Worm (Caenorhabditis elegans): ENCODE data around the gene asns-2.

Gene asns-2

DNA sequence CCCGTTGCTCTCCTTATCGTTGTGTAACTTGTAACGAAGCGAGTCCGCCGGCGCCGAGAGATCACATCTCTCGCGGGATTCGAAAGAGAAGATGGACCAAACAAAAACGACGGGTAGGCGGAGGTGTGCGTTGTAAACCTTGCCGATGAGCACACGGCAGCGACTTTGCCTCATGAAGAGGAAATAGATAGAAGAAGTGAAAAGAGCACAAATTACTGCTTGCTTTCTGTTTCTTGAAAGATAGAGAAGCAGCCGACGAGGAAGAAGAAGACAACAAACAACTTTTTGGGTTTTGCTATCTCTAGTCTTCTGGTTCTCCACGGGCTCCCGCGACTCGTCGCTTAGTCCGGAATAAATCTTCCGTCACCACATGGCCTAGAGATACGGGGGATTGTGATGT is 26.9 kb downstream of the asns-2 start (continued):
- TF ChIP-seq nhr-237 (tag; optimal IDR thresholded peaks at IDR 0.05): no peak

DNA sequence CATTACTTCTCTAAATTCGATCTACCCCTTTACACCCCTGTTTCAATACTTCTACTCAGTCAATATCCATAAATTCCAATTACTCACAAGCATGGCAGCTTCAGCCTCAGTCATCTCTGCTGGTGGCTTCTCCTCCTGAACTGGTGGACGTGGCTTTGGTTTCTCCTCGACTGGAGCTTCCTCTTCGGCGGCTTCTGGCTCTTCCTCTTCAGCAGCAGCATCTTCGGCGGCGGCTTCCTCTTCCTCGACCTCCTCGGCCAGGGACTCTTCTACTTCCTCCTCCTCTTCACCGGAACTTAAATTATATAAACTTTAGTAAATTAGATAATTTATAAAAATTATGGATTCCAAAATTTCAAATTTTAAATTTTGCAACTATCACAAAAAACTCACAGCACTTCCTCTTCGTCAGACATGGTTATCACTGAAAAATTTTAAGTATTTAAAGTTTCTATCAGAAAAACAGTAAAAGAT is 27.6 kb downstream of the asns-2 start, which contains the start of gene tnt-2:
Gene tnt-2 (minus strand): TSS at position 424 of the 474 bp plus-strand sequence.
- TF ChIP-seq dsc-1 (tag; optimal IDR thresholded peaks at IDR 0.05) (no peak), elt-2 (tag; optimal IDR thresholded peaks at IDR 0.05) (no peak), nhr-12 (tag; optimal IDR thresholded peaks at IDR 0.05) (no peak), lin-15B (tag; optimal IDR thresholded peaks at IDR 0.05) (no peak), tbx-2 (tag; optimal IDR thresholded peaks at IDR 0.05) (no peak), mab-9 (GFP tag; IDR thresholded peaks at IDR 0.05) (no peak), unc-30 (tag; optimal IDR thresholded peaks at IDR 0.05) (no peak)

DNA sequence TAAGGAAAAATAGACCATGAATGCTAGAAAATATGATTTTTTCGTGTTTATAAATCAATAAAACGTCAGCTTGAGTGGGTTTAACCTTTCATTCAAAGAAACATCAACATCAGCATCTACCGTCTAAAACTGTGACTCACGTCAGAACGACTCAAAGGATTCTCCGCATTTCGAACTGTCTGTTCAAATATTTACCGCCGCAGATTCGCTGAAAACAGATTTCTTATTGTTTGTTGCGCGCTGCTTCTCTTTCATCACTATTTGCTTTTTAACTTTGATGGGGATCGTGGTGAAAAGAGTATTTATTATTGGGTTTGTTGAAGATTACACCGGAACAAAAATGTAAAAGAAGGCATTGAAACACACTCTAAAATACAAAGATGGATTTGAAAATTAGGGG is 29.5 kb downstream of the asns-2 start:
- TF ChIP-seq lin-14 (GFP tag; optimal IDR thresholded peaks at IDR 0.05): peak; percentile 43
- peak; percentile 31 for TF ChIP-seq nhr-77 (tag; optimal IDR thresholded peaks at IDR 0.05)
- TF ChIP-seq unc-98 (GFP tag; IDR thresholded peaks at IDR 0.05): no peak

DNA sequence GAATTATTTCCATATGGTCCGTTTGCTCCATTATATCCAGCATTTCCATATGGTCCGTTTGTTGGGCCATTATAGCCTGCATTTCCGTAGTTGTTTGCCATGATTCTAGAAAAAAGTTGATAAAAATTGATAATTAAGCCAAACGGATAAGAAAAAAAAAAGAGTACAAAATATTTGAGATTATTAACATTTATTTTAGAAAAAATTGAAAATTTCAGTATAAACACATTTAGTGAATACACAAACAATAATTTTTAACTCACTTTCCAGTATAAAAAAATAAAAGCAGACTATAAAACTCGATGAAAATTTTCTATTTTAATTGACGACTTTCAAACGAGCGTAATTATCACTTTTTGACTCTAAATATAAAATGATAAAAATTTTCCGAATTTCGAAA is 30.1 kb downstream of the asns-2 start, which contains the start of gene F53A9.9:
Gene F53A9.9 (minus strand): TSS at position 101 of the 400 bp plus-strand sequence.
- TF ChIP-seq zag-1 (tag; optimal IDR thresholded peaks at IDR 0.05): no peak
- TF ChIP-seq ceh-82 (tag; optimal IDR thresholded peaks at IDR 0.05): no peak
- no peak for TF ChIP-seq snu-23 (GFP tag; optimal IDR thresholded peaks at IDR 0.05)
- TF ChIP-seq swsn-7 (tag; optimal IDR thresholded peaks at IDR 0.05): no peak
- TF ChIP-seq pqm-1 (tag; optimal IDR thresholded peaks at IDR 0.05): no peak
- no peak for TF ChIP-seq sptf-1 (tag; optimal IDR thresholded peaks at IDR 0.05)
- no peak for TF ChIP-seq ceh-88 (GFP tag; IDR thresholded peaks at IDR 0.05)
- no peak for TF ChIP-seq efl-3 (GFP tag; optimal IDR thresholded peaks at IDR 0.05)
- no peak for TF ChIP-seq ama-1 (optimal IDR thresholded peaks at IDR 0.05)
- no peak for TF ChIP-seq fkh-8 (tag; optimal IDR thresholded peaks at IDR 0.05)
- TF ChIP-seq isw-1 (GFP tag; IDR thresholded peaks at IDR 0.05): no peak
- no peak for TF ChIP-seq nhr-28 (tag; optimal IDR thresholded peaks at IDR 0.05)
- TF ChIP-seq aly-2 (tag; optimal IDR thresholded peaks at IDR 0.05): no peak
- TF ChIP-seq mdl-1 (tag; optimal IDR thresholded peaks at IDR 0.05): no peak
- no peak for TF ChIP-seq unc-30 (tag; optimal IDR thresholded peaks at IDR 0.05)
- TF ChIP-seq nhr-77 (tag; optimal IDR thresholded peaks at IDR 0.05): no peak
- no peak for TF ChIP-seq elt-2 (tag; optimal IDR thresholded peaks at IDR 0.05)
- no peak for TF ChIP-seq sup-37 (GFP tag; optimal IDR thresholded peaks at IDR 0.05)

DNA sequence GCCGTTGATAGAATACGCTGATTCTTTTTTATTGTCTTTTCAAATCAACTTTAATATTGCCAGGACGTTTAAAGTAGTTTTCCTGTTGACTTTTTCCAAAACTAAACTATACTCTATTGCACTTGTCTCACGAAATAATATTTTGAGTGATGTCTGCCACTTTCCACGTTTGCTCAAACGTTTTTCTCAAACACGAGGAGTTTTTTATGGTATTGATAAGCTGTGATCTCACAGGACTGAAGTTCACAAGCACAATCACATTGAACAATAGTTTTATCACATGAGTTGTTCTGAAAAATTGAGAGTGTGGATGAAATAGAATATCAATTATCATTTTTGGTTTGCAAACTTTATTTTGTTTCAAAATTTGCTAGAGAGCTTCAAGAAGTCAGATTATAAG is 30.9 kb downstream of the asns-2 start:
- peak; percentile 48 for TF ChIP-seq elt-2 (tag; optimal IDR thresholded peaks at IDR 0.05)
- no peak for TF ChIP-seq sox-4 (tag; optimal IDR thresholded peaks at IDR 0.05)
- no peak for TF ChIP-seq pax-3 (tag; optimal IDR thresholded peaks at IDR 0.05)
- TF ChIP-seq lin-35 (GFP tag; optimal IDR thresholded peaks at IDR 0.05): peak in 1 of 2 experiments; percentile 2
- TF ChIP-seq sup-37 (GFP tag; optimal IDR thresholded peaks at IDR 0.05): no peak
- peak; percentile 49 for TF ChIP-seq nhr-20 (tag; optimal IDR thresholded peaks at IDR 0.05)
- TF ChIP-seq zag-1 (tag; optimal IDR thresholded peaks at IDR 0.05): no peak
- no peak for TF ChIP-seq zip-4 (GFP tag; optimal IDR thresholded peaks at IDR 0.05)

DNA sequence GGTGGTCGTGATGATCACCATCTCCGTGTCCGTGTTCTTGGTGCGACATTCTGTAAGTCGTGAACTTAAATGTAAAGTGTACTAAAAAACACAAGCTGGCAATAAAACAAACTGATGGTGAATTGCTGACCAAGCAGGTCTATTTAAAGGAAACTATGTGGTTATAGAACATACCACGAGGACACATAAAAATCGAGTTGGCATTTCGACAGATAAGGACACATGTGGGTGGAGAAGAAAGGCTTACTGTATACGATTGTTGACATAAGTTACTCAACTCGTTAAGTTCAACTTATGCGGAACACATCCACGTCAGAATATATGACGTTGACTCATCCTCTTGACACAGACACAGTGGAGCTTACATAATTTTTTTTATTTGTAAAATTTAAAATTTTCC is 31.9 kb downstream of the asns-2 start, which contains the start of gene F53A9.8:
Gene F53A9.8 (minus strand): TSS at position 49 of the 400 bp plus-strand sequence.
- TF ChIP-seq pax-3 (tag; optimal IDR thresholded peaks at IDR 0.05) (peak; percentile 11), nhr-76 (tag; optimal IDR thresholded peaks at IDR 0.05) (no peak), lin-35 (GFP tag; optimal IDR thresholded peaks at IDR 0.05) (peak in 1 of 2 experiments; percentile 4), elt-2 (tag; optimal IDR thresholded peaks at IDR 0.05) (peak; percentile 9)
